Fruit fly (Drosophila melanogaster) whole organism, embryonic: Measurements from ENCODE around the gene CG1774.

Experiments used
- Atf6 ChIP-seq: fragments of 200-800 bp; sonication (Bioruptor generic); IDR thresholded peaks from 2 replicates; pipeline ENCODE4 v1.3.6; 2022; ENCODE audit warnings: missing biosample characterization, missing genetic modification characterization
- BtbVII ChIP-seq: fragments of 200-800 bp; sonication (Bioruptor generic); optimal IDR thresholded peaks from 3 replicates; lab custom pipeline; 2017; ENCODE audit warnings: missing biosample characterization, mild to moderate bottlenecking, missing genetic modification characterization
- CG12071 ChIP-seq: fragments of 200-800 bp; sonication (Bioruptor generic); optimal IDR thresholded peaks from 3 replicates; lab custom pipeline; 2018; ENCODE audit warnings: missing biosample characterization, mild to moderate bottlenecking, missing genetic modification characterization
- CG12155 ChIP-seq: fragments of 200-800 bp; sonication (Bioruptor generic); optimal IDR thresholded peaks from 3 replicates; lab custom pipeline; 2016; ENCODE audit warnings: missing biosample characterization, missing genetic modification characterization
- CG1233 ChIP-seq: fragments of 200-800 bp; sonication (Bioruptor generic); optimal IDR thresholded peaks from 4 replicates; lab custom pipeline; 2018; ENCODE audit warnings: missing biosample characterization, mild to moderate bottlenecking, missing genetic modification characterization
- CG13775 ChIP-seq: fragments of 200-800 bp; sonication (Bioruptor generic); optimal IDR thresholded peaks from 3 replicates; lab custom pipeline; 2017; ENCODE audit warnings: missing biosample characterization, mild to moderate bottlenecking, missing genetic modification characterization
- CG14441 ChIP-seq: fragments of 200-800 bp; sonication (Bioruptor generic); IDR thresholded peaks from 2 replicates; pipeline ENCODE4 v1.3.6; 2022; ENCODE audit warnings: missing biosample characterization, missing genetic modification characterization
- CG15601 ChIP-seq: fragments of 200-800 bp; sonication (Bioruptor generic); optimal IDR thresholded peaks from 3 replicates; lab custom pipeline; 2019; ENCODE audit warnings: missing biosample characterization, mild to moderate bottlenecking, missing genetic modification characterization, moderate library complexity
- CG15696 ChIP-seq: fragments of 200-800 bp; sonication (Bioruptor generic); optimal IDR thresholded peaks from 2 replicates; lab custom pipeline; 2019; ENCODE audit warnings: missing biosample characterization, mild to moderate bottlenecking, missing genetic modification characterization, moderate library complexity
- CG16815 ChIP-seq: fragments of 200-800 bp; sonication (Bioruptor generic); optimal IDR thresholded peaks from 3 replicates; lab custom pipeline; 2017; ENCODE audit warnings: missing biosample characterization, mild to moderate bottlenecking, missing genetic modification characterization
- CG17359 ChIP-seq: fragments of 200-800 bp; sonication (Bioruptor generic); optimal IDR thresholded peaks from 3 replicates; lab custom pipeline; 2018; ENCODE audit warnings: missing biosample characterization, mild to moderate bottlenecking, missing genetic modification characterization, moderate library complexity
- CG17361 ChIP-seq: fragments of 200-800 bp; sonication (Bioruptor generic); IDR thresholded peaks from 3 replicates; pipeline ENCODE4 v1.3.6; 2022; ENCODE audit warnings: missing biosample characterization, missing genetic modification characterization
- CG17568 ChIP-seq: fragments of 200-800 bp; sonication (Bioruptor generic); optimal IDR thresholded peaks from 2 replicates; lab custom pipeline; 2018; ENCODE audit warnings: missing biosample characterization, mild to moderate bottlenecking, missing genetic modification characterization, moderate library complexity
- CG18476 ChIP-seq: fragments of 200-800 bp; sonication (Bioruptor generic); optimal IDR thresholded peaks from 2 replicates; lab custom pipeline; 2016; ENCODE audit warnings: missing biosample characterization, mild to moderate bottlenecking, missing genetic modification characterization
- CG2120 ChIP-seq: fragments of 200-800 bp; sonication (Bioruptor generic); optimal IDR thresholded peaks from 3 replicates; lab custom pipeline; 2016; ENCODE audit warnings: missing biosample characterization, missing genetic modification characterization
- CG31441 ChIP-seq: fragments of 200-800 bp; sonication (Bioruptor generic); IDR thresholded peaks from 2 replicates; pipeline ENCODE4 v1.3.6; 2022; ENCODE audit warnings: missing biosample characterization, missing genetic modification characterization
- CG3726 ChIP-seq: fragments of 200-800 bp; sonication (Bioruptor generic); IDR thresholded peaks from 3 replicates; pipeline ENCODE4, ENCODE4 v1.3.6; 2022; ENCODE audit warnings: missing biosample characterization, missing genetic modification characterization
- CG42726 ChIP-seq: fragments of 200-800 bp; sonication (Bioruptor generic); IDR thresholded peaks from 2 replicates; pipeline ENCODE4 v1.3.6; 2022; ENCODE audit warnings: missing biosample characterization, missing genetic modification characterization; ENCODE audit not compliant: partially characterized antibody
- CG4854 ChIP-seq: fragments of 200-800 bp; sonication (Bioruptor generic); optimal IDR thresholded peaks from 2 replicates; lab custom pipeline; 2016; ENCODE audit warnings: missing biosample characterization, missing genetic modification characterization, inconsistent platforms
- CG5953 ChIP-seq: fragments of 200-800 bp; sonication (Bioruptor generic); IDR thresholded peaks from 2 replicates; pipeline ENCODE4 v1.3.6; 2022; ENCODE audit warnings: missing biosample characterization, missing genetic modification characterization
- CG6854 ChIP-seq: fragments of 200-800 bp; sonication (Bioruptor generic); optimal IDR thresholded peaks from 3 replicates; lab custom pipeline; 2017; ENCODE audit warnings: missing biosample characterization, mild to moderate bottlenecking, missing genetic modification characterization
- CG7372 ChIP-seq: fragments of 200-800 bp; sonication (Bioruptor generic); IDR thresholded peaks from 2 replicates; pipeline ENCODE4 v1.3.6; 2022; ENCODE audit warnings: missing biosample characterization, missing genetic modification characterization
- Camta ChIP-seq: fragments of 200-800 bp; sonication (Bioruptor generic); optimal IDR thresholded peaks from 2 replicates; lab custom pipeline; 2016; ENCODE audit warnings: missing biosample characterization, missing genetic modification characterization
- Dip3 ChIP-seq: fragments of 200-800 bp; sonication (Bioruptor generic); optimal IDR thresholded peaks from 3 replicates; lab custom pipeline; 2016; ENCODE audit warnings: missing biosample characterization, missing genetic modification characterization
- E2f1 ChIP-seq: fragments of 200-800 bp; sonication (Bioruptor generic); IDR thresholded peaks from 2 replicates; pipeline ENCODE4 v1.3.6; 2022; ENCODE audit warnings: missing biosample characterization, missing genetic modification characterization
- Elba2 ChIP-seq: fragments of 200-800 bp; sonication (Bioruptor generic); optimal IDR thresholded peaks from 3 replicates; lab custom pipeline; 2016; ENCODE audit warnings: missing biosample characterization, missing genetic modification characterization
- Fer3 ChIP-seq: fragments of 200-800 bp; sonication (Bioruptor generic); optimal IDR thresholded peaks from 2 replicates; lab custom pipeline; 2018; ENCODE audit warnings: missing biosample characterization, mild to moderate bottlenecking, missing genetic modification characterization, moderate library complexity
- HmgD ChIP-seq: fragments of 200-800 bp; sonication (Bioruptor generic); optimal IDR thresholded peaks from 3 replicates; lab custom pipeline; 2016; ENCODE audit warnings: missing biosample characterization, missing genetic modification characterization
- Hmx ChIP-seq: fragments of 200-800 bp; sonication (Bioruptor generic); optimal IDR thresholded peaks from 2 replicates; lab custom pipeline; 2016; ENCODE audit warnings: missing biosample characterization, missing genetic modification characterization
- Lim3 ChIP-seq: fragments of 200-800 bp; sonication (Bioruptor generic); IDR thresholded peaks from 2 replicates; pipeline ENCODE4 v1.3.6; 2022; ENCODE audit warnings: missing biosample characterization, missing genetic modification characterization
- Lpt ChIP-seq: fragments of >200 bp; optimal IDR thresholded peaks from 2 replicates; lab custom pipeline; 2018; ENCODE audit warnings: missing biosample characterization, missing genetic modification characterization
- Poxn ChIP-seq: fragments of 200-800 bp; sonication (Bioruptor generic); IDR thresholded peaks from 2 replicates; pipeline ENCODE4 v1.3.6; 2022; ENCODE audit warnings: missing biosample characterization, missing genetic modification characterization
- Stat92E ChIP-seq, 3 experiments: fragments of >200 bp in 2 of 3; fragments of 200-800 bp in 1 of 3; sonication (Bioruptor generic) in 1 of 3; optimal IDR thresholded peaks; 2 replicates each; lab custom pipeline; 2017 to 2019; ENCODE audit warnings: missing biosample characterization in 3 of 3, missing genetic modification characterization in 3 of 3, mild to moderate bottlenecking in 1 of 3, moderate library complexity in 1 of 3
- al ChIP-seq: fragments of 200-800 bp; sonication (Bioruptor generic); IDR thresholded peaks from 2 replicates; pipeline ENCODE4 v1.3.6; 2022; ENCODE audit warnings: missing biosample characterization, missing genetic modification characterization
- aop ChIP-seq: fragments of 200-800 bp; sonication (Bioruptor generic); IDR thresholded peaks from 2 replicates; pipeline ENCODE4 v1.3.6; 2022; ENCODE audit warnings: missing biosample characterization, missing genetic modification characterization
- chm ChIP-seq: fragments of 200-800 bp; sonication (Bioruptor generic); IDR thresholded peaks from 2 replicates; pipeline ENCODE4 v1.3.6; 2022; ENCODE audit warnings: missing biosample characterization, missing genetic modification characterization
- chn ChIP-seq: fragments of 200-800 bp; sonication (Bioruptor generic); optimal IDR thresholded peaks from 2 replicates; lab custom pipeline; 2016; ENCODE audit warnings: missing biosample characterization, missing genetic modification characterization
- croc ChIP-seq: fragments of 200-800 bp; sonication (Bioruptor generic); conservative IDR thresholded peaks from 3 replicates; pipeline ENCODE4 v1.3.6; 2022; ENCODE audit warnings: missing biosample characterization, missing genetic modification characterization
- disco-r ChIP-seq: fragments of 200-800 bp; sonication (Bioruptor generic); optimal IDR thresholded peaks from 2 replicates; lab custom pipeline; 2016; ENCODE audit warnings: missing biosample characterization, missing genetic modification characterization
- ems ChIP-seq: fragments of 200-800 bp; sonication (Bioruptor generic); optimal IDR thresholded peaks from 3 replicates; lab custom pipeline; 2016; ENCODE audit warnings: missing biosample characterization, missing genetic modification characterization
- ftz-f1 ChIP-seq: fragments of 200-800 bp; sonication (Bioruptor generic); optimal IDR thresholded peaks from 2 replicates; lab custom pipeline; 2016; ENCODE audit warnings: missing biosample characterization, missing genetic modification characterization
- gt ChIP-seq: fragments of 200-800 bp; sonication (Bioruptor generic); IDR thresholded peaks from 2 replicates; pipeline ENCODE4 v1.3.6; 2022; ENCODE audit warnings: missing biosample characterization, missing genetic modification characterization
- ind ChIP-seq: fragments of 200-800 bp; sonication (Bioruptor generic); optimal IDR thresholded peaks from 3 replicates; lab custom pipeline; 2016; ENCODE audit warnings: missing biosample characterization, missing genetic modification characterization
- mirr ChIP-seq: fragments of 200-800 bp; sonication (Bioruptor generic); optimal IDR thresholded peaks from 3 replicates; lab custom pipeline; 2018; ENCODE audit warnings: missing biosample characterization, mild to moderate bottlenecking, missing genetic modification characterization
- pb ChIP-seq: fragments of 200-800 bp; sonication (Bioruptor generic); optimal IDR thresholded peaks from 3 replicates; lab custom pipeline; 2016; ENCODE audit warnings: missing biosample characterization, missing genetic modification characterization
- pros ChIP-seq: fragments of 200-800 bp; sonication (Bioruptor generic); optimal IDR thresholded peaks from 3 replicates; lab custom pipeline; 2019; ENCODE audit warnings: missing biosample characterization, mild to moderate bottlenecking, missing genetic modification characterization, moderate library complexity
- psq ChIP-seq: fragments of 200-800 bp; sonication (Bioruptor generic); optimal IDR thresholded peaks from 2 replicates; lab custom pipeline; 2017; ENCODE audit warnings: missing biosample characterization, missing genetic modification characterization
- sens ChIP-seq: fragments of 200-800 bp; sonication (Bioruptor generic); peaks from one replicate; lab custom pipeline; 2016; ENCODE audit warnings: missing biosample characterization, missing genetic modification characterization
- shn ChIP-seq: fragments of 200-800 bp; sonication (Bioruptor generic); optimal IDR thresholded peaks from 3 replicates; lab custom pipeline; 2016; ENCODE audit warnings: missing biosample characterization, missing genetic modification characterization
- tgo ChIP-seq: fragments of 200-800 bp; sonication (Bioruptor generic); IDR thresholded peaks from 3 replicates; pipeline ENCODE4 v1.3.6; 2022; ENCODE audit warnings: missing biosample characterization, missing genetic modification characterization
- unc-4 ChIP-seq: fragments of 200-800 bp; sonication (Bioruptor generic); IDR thresholded peaks from 2 replicates; pipeline ENCODE4 v1.3.6; 2022; ENCODE audit warnings: missing biosample characterization, missing genetic modification characterization; ENCODE audit not compliant: partially characterized antibody
- yki ChIP-seq: fragments of >200 bp; optimal IDR thresholded peaks from 3 replicates; lab custom pipeline; 2018

The CG1774 gene

DNA sequence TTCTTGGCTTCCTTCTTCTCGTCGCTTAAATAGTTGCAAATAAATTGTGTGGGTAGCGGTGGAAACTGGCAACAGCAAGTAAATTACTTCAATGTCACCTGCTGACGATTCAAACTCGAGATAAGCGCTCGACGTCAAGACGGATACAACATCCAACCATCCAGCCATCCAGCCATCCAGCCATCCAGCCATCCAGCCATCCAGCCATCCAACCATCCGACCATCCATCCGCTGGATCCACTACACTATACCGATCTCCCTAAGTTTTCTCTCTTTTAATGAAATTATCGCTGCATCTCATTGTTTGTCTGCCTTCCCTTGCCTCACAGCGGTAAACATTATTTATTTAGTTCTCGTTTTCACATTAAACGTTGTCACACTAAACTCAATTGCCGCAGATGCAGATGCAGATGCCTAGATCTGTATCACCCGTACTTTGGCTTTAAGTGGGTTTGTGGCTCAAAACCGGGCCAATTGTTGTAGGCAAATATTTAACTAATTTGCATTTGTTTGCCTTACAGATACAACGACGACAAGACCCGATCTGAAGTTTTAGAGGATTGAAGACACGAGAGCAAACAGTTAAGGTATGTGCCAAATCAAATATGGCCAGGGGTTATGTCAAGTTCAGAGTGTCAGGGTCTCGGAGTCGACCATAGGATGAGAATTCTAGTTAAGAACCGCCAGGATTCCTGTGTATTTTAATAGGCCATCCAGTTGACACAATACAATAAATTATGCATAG lies 43.7 kb upstream of the CG1774 start (continued):
- TF ChIP-seq chn (no peak), sens (GFP tag; lab: Kevin White, UChicago) (peak; percentile 87), E2f1 (GFP tag; lab: Robert Waterston, UW) (no peak), Hmx (GFP tag; lab: Kevin White, UChicago) (no peak), CG14441 (no peak), mirr (GFP tag; lab: Kevin White, UChicago) (no peak), CG13775 (GFP tag; lab: Kevin White, UChicago) (no peak), CG7372 (GFP tag; lab: Robert Waterston, UW) (no peak), unc-4 (GFP tag; lab: Robert Waterston, UW) (no peak), CG2120 (GFP tag; lab: Kevin White, UChicago) (no peak), CG15601 (peak; percentile 53), aop (GFP tag; lab: Robert Waterston, UW) (no peak), CG17361 (GFP tag; lab: Robert Waterston, UW) (no peak), Camta (GFP tag; lab: Kevin White, UChicago) (no peak), CG31441 (peak; percentile 19; the same call in 1 of the 2 replicates), croc (GFP tag; lab: Robert Waterston, UW) (no peak), pb (no peak), CG12071 (peak; percentile 13), HmgD (no peak), pros (no peak), ftz-f1 (GFP tag; lab: Kevin White, UChicago) (no peak), CG3726 (no peak), gt (no peak), CG15696 (tag; lab: Kevin White, UChicago) (peak; percentile 63), psq (GFP tag; lab: Kevin White, UChicago) (no peak), ems (no peak), Elba2 (GFP tag; lab: Kevin White, UChicago) (no peak), CG17359 (tag; lab: Kevin White, UChicago) (no peak), CG1233 (GFP tag; lab: Kevin White, UChicago) (no peak), CG17568 (GFP tag; lab: Kevin White, UChicago) (peak; percentile 10), ind (no peak), yki (lab: Kevin White, UChicago) (no peak), CG6854 (GFP tag; lab: Kevin White, UChicago) (no peak), CG4854 (GFP tag; lab: Kevin White, UChicago) (no peak), CG16815 (GFP tag; lab: Kevin White, UChicago) (no peak), Lim3 (no peak), chm (GFP tag; lab: Robert Waterston, UW) (no peak), tgo (GFP tag; lab: Robert Waterston, UW) (no peak), CG5953 (GFP tag; lab: Robert Waterston, UW) (no peak), CG18476 (GFP tag; lab: Kevin White, UChicago) (no peak), Fer3 (tag; lab: Kevin White, UChicago) (no peak), BtbVII (GFP tag; lab: Kevin White, UChicago) (no peak), Poxn (no peak), shn (GFP tag; lab: Kevin White, UChicago) (no peak), CG42726 (GFP tag; lab: Robert Waterston, UW) (no peak), Dip3 (GFP tag; lab: Kevin White, UChicago) (no peak), Atf6 (GFP tag; lab: Robert Waterston, UW) (no peak), Stat92E (GFP tag; optimal IDR thresholded peaks at IDR 0.05; lab: Kevin White, UChicago) (no peak), CG12155 (GFP tag; lab: Kevin White, UChicago) (no peak), al (GFP tag; lab: Robert Waterston, UW) (no peak), Lpt (no peak), disco-r (GFP tag; lab: Kevin White, UChicago) (no peak)
